Worm (Caenorhabditis elegans) whole organism, young adult: ENCODE results near the gene C56C10.4.

Experiments
- B0019.2 ChIP-seq: fragments of 200-800 bp; sonication (Bioruptor generic); conservative IDR thresholded peaks from 2 replicates; pipeline ENCODE4 v1.3.6; 2022; ENCODE audit warnings: missing genetic modification reagents, missing genetic modification characterization, missing compliant biosample characterization
- nhr-120 ChIP-seq: fragments of 200-800 bp; sonication (Bioruptor generic); IDR thresholded peaks from 2 replicates; pipeline ENCODE4 v1.3.6; 2022; ENCODE audit warnings: missing genetic modification characterization, missing compliant biosample characterization

ce11 chrII:6621886-6622285 is 39.0 kb downstream of the C56C10.4 start, which contains the start of gene F54H5.3:
- no peak for TF ChIP-seq nhr-120 (GFP tag; lab: Robert Waterston, UW)
- TF ChIP-seq B0019.2 (GFP tag; lab: Robert Waterston, UW), result no peak
